Worm (Caenorhabditis elegans): ENCODE results near the gene C27D9.1.

ce11 chrII:4733848-4734247, 19.4 kb upstream of the C27D9.1 start, which contains the start of gene F41C3.11:
- no peak for TF ChIP-seq pqm-1 (tag; optimal IDR thresholded peaks at IDR 0.05)
- no peak for TF ChIP-seq pha-4 (tag; optimal IDR thresholded peaks at IDR 0.05)
- TF ChIP-seq elt-2 (tag; optimal IDR thresholded peaks at IDR 0.05) = no peak
- TF ChIP-seq skn-1 (tag; optimal IDR thresholded peaks at IDR 0.05) = no peak
- no peak for TF ChIP-seq nhr-11 (tag; optimal IDR thresholded peaks at IDR 0.05)
- TF ChIP-seq ZK546.5 (tag; optimal IDR thresholded peaks at IDR 0.05) = no peak
- TF ChIP-seq ceh-28 (tag; optimal IDR thresholded peaks at IDR 0.05) = no peak
- TF ChIP-seq ceh-9 (tag; optimal IDR thresholded peaks at IDR 0.05) = no peak
- no peak for TF ChIP-seq nhr-76 (tag; optimal IDR thresholded peaks at IDR 0.05)
- TF ChIP-seq nhr-28 (tag; optimal IDR thresholded peaks at IDR 0.05) = no peak
